Worm (Caenorhabditis elegans): ENCODE measurements around the gene exh-1.

The exh-1 gene

ce11 chrV:3169838-3170237, 13.0 kb downstream of the exh-1 start, which contains the start of gene srbc-6:
TSS of gene srbc-6 (plus strand) at chrV:3170138.
- TF ChIP-seq ztf-29 (GFP tag; IDR thresholded peaks at IDR 0.05) (no peak), tab-1 (GFP tag; IDR thresholded peaks at IDR 0.05) (no peak), ztf-23 (GFP tag; IDR thresholded peaks at IDR 0.05) (no peak), klf-2 (GFP tag; conservative IDR thresholded peaks at IDR 0.05) (no peak), T22C8.4 (GFP tag; IDR thresholded peaks at IDR 0.05) (no peak)

- TF ChIP-seq flt-1 (GFP tag; IDR thresholded peaks at IDR 0.05) (no peak), ztf-23 (GFP tag; IDR thresholded peaks at IDR 0.05) (no peak), ref-1 (GFP tag; conservative IDR thresholded peaks at IDR 0.05) (no peak), T22C8.4 (GFP tag; IDR thresholded peaks at IDR 0.05) (peak; percentile 57; the same call in 1 of the 2 replicates), cog-1 (tag; optimal IDR thresholded peaks at IDR 0.05) (no peak), ztf-29 (GFP tag; IDR thresholded peaks at IDR 0.05) (no peak), med-1 (GFP tag; optimal IDR thresholded peaks at IDR 0.05; ENCODE audit: insufficient read depth) (no peak), klf-2 (GFP tag; conservative IDR thresholded peaks at IDR 0.05) (no peak)
Observed at ce11 chrV:3171625-3172024, 14.7 kb downstream of the exh-1 start.

- TF ChIP-seq flt-1 (GFP tag; IDR thresholded peaks at IDR 0.05), result no peak
- no peak for TF ChIP-seq tab-1 (GFP tag; IDR thresholded peaks at IDR 0.05)
- no peak for TF ChIP-seq med-1 (GFP tag; optimal IDR thresholded peaks at IDR 0.05; ENCODE audit: insufficient read depth)
- no peak for TF ChIP-seq ztf-23 (GFP tag; IDR thresholded peaks at IDR 0.05)
- no peak for TF ChIP-seq ref-1 (GFP tag; conservative IDR thresholded peaks at IDR 0.05)
- TF ChIP-seq cog-1 (tag; optimal IDR thresholded peaks at IDR 0.05), result no peak
Observed at ce11 chrV:3176161-3176560, 19.3 kb downstream of the exh-1 start, which contains the start of gene srab-8. TSS of gene srab-8 (plus strand) at chrV:3176461.

- TF ChIP-seq ztf-29 (GFP tag; IDR thresholded peaks at IDR 0.05), result no peak
- TF ChIP-seq ref-1 (GFP tag; conservative IDR thresholded peaks at IDR 0.05), result no peak
- TF ChIP-seq T22C8.4 (GFP tag; IDR thresholded peaks at IDR 0.05), result no peak
- no peak for TF ChIP-seq flt-1 (GFP tag; IDR thresholded peaks at IDR 0.05)
- no peak for TF ChIP-seq med-1 (GFP tag; optimal IDR thresholded peaks at IDR 0.05; ENCODE audit: insufficient read depth)
- TF ChIP-seq klf-2 (GFP tag; conservative IDR thresholded peaks at IDR 0.05), result no peak
- TF ChIP-seq ztf-23 (GFP tag; IDR thresholded peaks at IDR 0.05), result no peak
- TF ChIP-seq cog-1 (tag; optimal IDR thresholded peaks at IDR 0.05), result no peak
- TF ChIP-seq tab-1 (GFP tag; IDR thresholded peaks at IDR 0.05), result no peak
Observed at ce11 chrV:3185855-3186254, 29.0 kb downstream of the exh-1 start.

ce11 chrV:3188043-3188442, 31.2 kb downstream of the exh-1 start, which contains the start of gene lag-2:
TSS of gene lag-2 (plus strand) at chrV:3188343.
- TF ChIP-seq ztf-29 (GFP tag; IDR thresholded peaks at IDR 0.05), result no peak
- TF ChIP-seq tab-1 (GFP tag; IDR thresholded peaks at IDR 0.05), result no peak
- no peak for TF ChIP-seq ref-1 (GFP tag; conservative IDR thresholded peaks at IDR 0.05)
- TF ChIP-seq klf-2 (GFP tag; conservative IDR thresholded peaks at IDR 0.05), result no peak
- TF ChIP-seq cog-1 (tag; optimal IDR thresholded peaks at IDR 0.05), result no peak
- no peak for TF ChIP-seq flt-1 (GFP tag; IDR thresholded peaks at IDR 0.05)
- TF ChIP-seq ztf-23 (GFP tag; IDR thresholded peaks at IDR 0.05), result no peak
- TF ChIP-seq med-1 (GFP tag; optimal IDR thresholded peaks at IDR 0.05; ENCODE audit: insufficient read depth), result no peak
- TF ChIP-seq T22C8.4 (GFP tag; IDR thresholded peaks at IDR 0.05), result no peak

- no peak for TF ChIP-seq flt-1 (GFP tag; IDR thresholded peaks at IDR 0.05)
- TF ChIP-seq tab-1 (GFP tag; IDR thresholded peaks at IDR 0.05), result no peak
- TF ChIP-seq ref-1 (GFP tag; conservative IDR thresholded peaks at IDR 0.05), result no peak
- no peak for TF ChIP-seq T22C8.4 (GFP tag; IDR thresholded peaks at IDR 0.05)
Observed at ce11 chrV:3193091-3193608, 36.3 kb downstream of the exh-1 start, which contains the start of the genes Y73C8B.3 and Y73C8B.9. TSS of gene Y73C8B.3 (minus strand) at chrV:3193237. TSS of gene Y73C8B.9 (plus strand) at chrV:3193558.

- TF ChIP-seq ref-1 (GFP tag; conservative IDR thresholded peaks at IDR 0.05) (no peak), cog-1 (tag; optimal IDR thresholded peaks at IDR 0.05) (peak; percentile 5)
Observed at ce11 chrV:3194952-3195450, 38.1 kb downstream of the exh-1 start, which contains the start of gene Y73C8B.2. TSS of gene Y73C8B.2 (minus strand) at chrV:3195002.

ce11 chrV:3195814-3196213, 38.9 kb downstream of the exh-1 start:
- TF ChIP-seq flt-1 (GFP tag; IDR thresholded peaks at IDR 0.05) (no peak), ztf-29 (GFP tag; IDR thresholded peaks at IDR 0.05) (no peak), T22C8.4 (GFP tag; IDR thresholded peaks at IDR 0.05) (no peak), med-1 (GFP tag; optimal IDR thresholded peaks at IDR 0.05; ENCODE audit: insufficient read depth) (no peak), klf-2 (GFP tag; conservative IDR thresholded peaks at IDR 0.05) (no peak), ztf-23 (GFP tag; IDR thresholded peaks at IDR 0.05) (no peak), cog-1 (tag; optimal IDR thresholded peaks at IDR 0.05) (no peak), ref-1 (GFP tag; conservative IDR thresholded peaks at IDR 0.05) (no peak), tab-1 (GFP tag; IDR thresholded peaks at IDR 0.05) (no peak)

- TF ChIP-seq flt-1 (GFP tag; IDR thresholded peaks at IDR 0.05), result no peak
- TF ChIP-seq T22C8.4 (GFP tag; IDR thresholded peaks at IDR 0.05), result no peak
- no peak for TF ChIP-seq tab-1 (GFP tag; IDR thresholded peaks at IDR 0.05)
- no peak for TF ChIP-seq ztf-23 (GFP tag; IDR thresholded peaks at IDR 0.05)
- no peak for TF ChIP-seq cog-1 (tag; optimal IDR thresholded peaks at IDR 0.05)
- TF ChIP-seq med-1 (GFP tag; optimal IDR thresholded peaks at IDR 0.05; ENCODE audit: insufficient read depth), result no peak
- TF ChIP-seq klf-2 (GFP tag; conservative IDR thresholded peaks at IDR 0.05), result no peak
- no peak for TF ChIP-seq ref-1 (GFP tag; conservative IDR thresholded peaks at IDR 0.05)
- TF ChIP-seq ztf-29 (GFP tag; IDR thresholded peaks at IDR 0.05), result no peak
Observed at ce11 chrV:3196832-3197329, 40.0 kb downstream of the exh-1 start, which contains the start of the genes Y73C8B.1 and Y73C8B.5. TSS of gene Y73C8B.1 (minus strand) at chrV:3196882. TSS of gene Y73C8B.5 (plus strand) at chrV:3197268.

- no peak for TF ChIP-seq cog-1 (tag; optimal IDR thresholded peaks at IDR 0.05)
Observed at ce11 chrV:3200323-3200722, 43.4 kb downstream of the exh-1 start, which contains the start of gene K08D9.4. TSS of gene K08D9.4 (minus strand) at chrV:3200423.

Data from whole organism, midembryonic.